Worm (Caenorhabditis elegans) whole organism, L2 larva: Measurements from ENCODE around the gene jmjd-1.2.

ENCODE experiments used
- ama-1 ChIP-seq: fragments of 150-350 bp; optimal IDR thresholded peaks from 2 replicates; lab custom pipeline; 2018; ENCODE audit warnings: inconsistent platforms
- skn-1 ChIP-seq: sonication (generic microtip); optimal IDR thresholded peaks from 2 replicates; lab custom pipeline; 2017; ENCODE audit warnings: missing biosample characterization, missing genetic modification characterization

- TF ChIP-seq skn-1 (tag; lab: Kevin White, UChicago) (no peak), ama-1 (lab: Kevin White, UChicago) (no peak)
Observed at ce11 chrIV:4639352-4639751, 21.4 kb upstream of the jmjd-1.2 start.
